Worm (Caenorhabditis elegans) whole organism, L4/young adult: ENCODE measurements around the gene gldi-1.

ENCODE experiments used
- W03F9.2 ChIP-seq: fragments of 150-350 bp; optimal IDR thresholded peaks from 2 replicates; lab custom pipeline; 2014; ENCODE audit warnings: missing biosample characterization, missing genetic modification characterization
- dao-5 ChIP-seq: sonication (generic microtip); optimal IDR thresholded peaks from 2 replicates; lab custom pipeline; 2016; ENCODE audit warnings: missing genotype, missing genetic modification characterization, moderate library complexity, missing compliant biosample characterization
- him-1 ChIP-seq: sonication (generic microtip); optimal IDR thresholded peaks from 2 replicates; lab custom pipeline; 2016; ENCODE audit warnings: missing genotype, missing genetic modification reagents, missing genetic modification characterization, missing compliant biosample characterization

DNA sequence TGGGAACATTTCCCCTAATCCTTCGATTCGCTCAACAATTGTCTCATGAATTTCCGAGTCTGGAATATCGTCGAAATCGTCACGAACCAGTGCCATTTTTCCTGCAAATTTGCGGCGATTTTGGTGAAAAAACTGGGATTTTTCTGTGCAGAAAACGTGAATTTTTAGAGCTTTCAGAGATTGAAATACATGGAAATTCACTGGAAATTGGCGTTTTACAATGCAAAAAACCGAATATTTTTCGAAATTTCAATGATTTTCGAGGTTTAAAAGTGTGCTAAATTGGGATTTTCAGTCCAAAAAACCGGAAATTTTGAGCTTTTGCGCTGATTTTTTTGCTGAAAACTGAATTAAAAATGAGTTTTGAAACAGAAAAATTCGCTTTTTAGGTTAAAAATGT is 13.8 kb downstream of the gldi-1 start, which contains the start of gene tomm-22:
- TF ChIP-seq him-1 (no peak), dao-5 (tag; lab: Kevin White, UChicago) (no peak), W03F9.2 (tag; lab: Kevin White, UChicago) (no peak)
